Fruit fly (Drosophila melanogaster) whole organism, embryonic: ENCODE results near the gene CG2533.

Source experiments
- ATbp ChIP-seq: fragments of 200-800 bp; sonication (Bioruptor generic); optimal IDR thresholded peaks from 2 replicates; lab custom pipeline; 2017; ENCODE audit warnings: missing biosample characterization, mild to moderate bottlenecking, missing genetic modification characterization, missing genetic modification reagents
- Adf1 ChIP-seq: fragments of 200-800 bp; sonication (Bioruptor generic); IDR thresholded peaks from 2 replicates; pipeline ENCODE4 v1.3.6; 2022; ENCODE audit warnings: missing biosample characterization, missing genetic modification characterization
- Atf3 ChIP-seq: fragments of 200-800 bp; sonication (Bioruptor generic); optimal IDR thresholded peaks from 3 replicates; lab custom pipeline; 2016; ENCODE audit warnings: missing biosample characterization, missing genetic modification characterization
- BEAF-32 ChIP-seq: fragments of 200-800 bp; sonication (Bioruptor generic); optimal IDR thresholded peaks from 3 replicates; lab custom pipeline; 2017; ENCODE audit warnings: missing biosample characterization, missing genetic modification characterization, mild to moderate bottlenecking, moderate library complexity, missing genetic modification reagents
- CG10565 ChIP-seq: fragments of 200-800 bp; sonication (Bioruptor generic); optimal IDR thresholded peaks from 3 replicates; lab custom pipeline; 2016; ENCODE audit warnings: missing biosample characterization, mild to moderate bottlenecking, missing genetic modification characterization
- CG13296 ChIP-seq: fragments of 200-800 bp; sonication (Bioruptor generic); optimal IDR thresholded peaks from 3 replicates; lab custom pipeline; 2018; ENCODE audit warnings: missing biosample characterization, mild to moderate bottlenecking, missing genetic modification characterization
- CG13775 ChIP-seq: fragments of 200-800 bp; sonication (Bioruptor generic); optimal IDR thresholded peaks from 3 replicates; lab custom pipeline; 2017; ENCODE audit warnings: missing biosample characterization, mild to moderate bottlenecking, missing genetic modification characterization
- CG13894 ChIP-seq: fragments of 200-800 bp; sonication (Bioruptor generic); optimal IDR thresholded peaks from 3 replicates; lab custom pipeline; 2018; ENCODE audit warnings: missing biosample characterization, mild to moderate bottlenecking, missing genetic modification characterization, moderate library complexity
- CG14050 ChIP-seq: fragments of 200-800 bp; sonication (Bioruptor generic); IDR thresholded peaks from 3 replicates; pipeline ENCODE4 v1.3.6; 2022; ENCODE audit warnings: missing biosample characterization, missing genetic modification characterization
- CG14860 ChIP-seq: fragments of 200-800 bp; sonication (Bioruptor generic); IDR thresholded peaks from 3 replicates; pipeline ENCODE4 v1.3.6; 2022; ENCODE audit warnings: missing biosample characterization, missing genetic modification characterization; ENCODE audit not compliant: partially characterized antibody
- CG15479 ChIP-seq: fragments of 200-800 bp; sonication (Bioruptor generic); optimal IDR thresholded peaks from 3 replicates; lab custom pipeline; 2019; ENCODE audit warnings: missing biosample characterization, mild to moderate bottlenecking, missing genetic modification characterization, moderate library complexity
- CG1602 ChIP-seq: fragments of 200-800 bp; sonication (Bioruptor generic); optimal IDR thresholded peaks from 3 replicates; lab custom pipeline; 2016; ENCODE audit warnings: missing biosample characterization, missing genetic modification characterization
- CG1603 ChIP-seq: fragments of 200-800 bp; sonication (Bioruptor generic); optimal IDR thresholded peaks from 2 replicates; lab custom pipeline; 2019; ENCODE audit warnings: missing biosample characterization, mild to moderate bottlenecking, missing genetic modification characterization, moderate library complexity
- CG16813 ChIP-seq: fragments of 200-800 bp; sonication (Bioruptor generic); IDR thresholded peaks from 3 replicates; pipeline ENCODE4 v1.3.6; 2022; ENCODE audit warnings: missing biosample characterization, missing genetic modification characterization; ENCODE audit not compliant: partially characterized antibody
- CG2116 ChIP-seq: fragments of 200-800 bp; sonication (Bioruptor generic); optimal IDR thresholded peaks from 3 replicates; lab custom pipeline; 2018; ENCODE audit warnings: missing biosample characterization, mild to moderate bottlenecking, missing genetic modification characterization
- CG6654 ChIP-seq: fragments of 200-800 bp; sonication (Bioruptor generic); optimal IDR thresholded peaks from 2 replicates; lab custom pipeline; 2017; ENCODE audit warnings: missing biosample characterization, mild to moderate bottlenecking, missing genetic modification characterization
- CG6765 ChIP-seq: fragments of 200-800 bp; sonication (Bioruptor generic); optimal IDR thresholded peaks from 3 replicates; lab custom pipeline; 2017; ENCODE audit warnings: missing biosample characterization, mild to moderate bottlenecking, missing genetic modification characterization
- CG6791 ChIP-seq: fragments of 200-800 bp; sonication (Bioruptor generic); IDR thresholded peaks from 3 replicates; pipeline ENCODE4 v1.3.6; 2022; ENCODE audit warnings: missing biosample characterization, missing genetic modification characterization; ENCODE audit not compliant: partially characterized antibody
- CG8290 ChIP-seq, 3 experiments: fragments of 200-800 bp; sonication (Bioruptor generic); optimal IDR thresholded peaks; 2 replicates each; lab custom pipeline; 2016 to 2019; ENCODE audit warnings: missing biosample characterization in 3 of 3, missing genetic modification characterization in 3 of 3, mild to moderate bottlenecking in 2 of 3, moderate library complexity in 1 of 3
- CG9817 ChIP-seq: fragments of 200-800 bp; sonication (Bioruptor generic); optimal IDR thresholded peaks from 2 replicates; lab custom pipeline; 2018; ENCODE audit warnings: missing biosample characterization, mild to moderate bottlenecking, missing genetic modification characterization, moderate library complexity
- CHES-1-like ChIP-seq: fragments of 200-800 bp; sonication (Bioruptor generic); optimal IDR thresholded peaks from 2 replicates; lab custom pipeline; 2016; ENCODE audit warnings: missing biosample characterization, missing genetic modification characterization
- CTCF ChIP-seq: fragments of 200-800 bp; sonication (Bioruptor generic); optimal IDR thresholded peaks from 2 replicates; lab custom pipeline; 2017; ENCODE audit warnings: missing biosample characterization, mild to moderate bottlenecking, missing genetic modification characterization, moderate library complexity
- Dek ChIP-seq: fragments of 200-800 bp; sonication (Bioruptor generic); optimal IDR thresholded peaks from 3 replicates; lab custom pipeline; 2019; ENCODE audit warnings: missing biosample characterization, mild to moderate bottlenecking, missing genetic modification characterization, moderate library complexity
- HLH4C ChIP-seq: fragments of 200-800 bp; sonication (Bioruptor generic); IDR thresholded peaks from 3 replicates; pipeline ENCODE4 v1.3.6; 2022; ENCODE audit warnings: missing biosample characterization, missing genetic modification characterization; ENCODE audit not compliant: partially characterized antibody
- HmgD ChIP-seq: fragments of 200-800 bp; sonication (Bioruptor generic); optimal IDR thresholded peaks from 3 replicates; lab custom pipeline; 2016; ENCODE audit warnings: missing biosample characterization, missing genetic modification characterization
- Hr51 ChIP-seq, 2 experiments: fragments of 200-800 bp; sonication (Bioruptor generic); optimal IDR thresholded peaks; 2 replicates in 1 of 2; 3 replicates in 1 of 2; lab custom pipeline; 2016 to 2018; ENCODE audit warnings: missing biosample characterization in 2 of 2, missing genetic modification characterization in 2 of 2, mild to moderate bottlenecking in 1 of 2, moderate library complexity in 1 of 2
- Mes4 ChIP-seq: fragments of 200-800 bp; sonication (Bioruptor generic); optimal IDR thresholded peaks from 2 replicates; lab custom pipeline; 2016; ENCODE audit warnings: missing biosample characterization, missing genetic modification characterization
- PHDP ChIP-seq: fragments of 200-800 bp; sonication (Bioruptor generic); optimal IDR thresholded peaks from 3 replicates; lab custom pipeline; 2018; ENCODE audit warnings: missing biosample characterization, mild to moderate bottlenecking, missing genetic modification characterization, moderate library complexity
- Pdp1 ChIP-seq, 2 experiments: fragments of 200-800 bp; sonication (Bioruptor generic); optimal IDR thresholded peaks; 3 replicates each; lab custom pipeline; 2016; ENCODE audit warnings: missing biosample characterization in 2 of 2, missing genetic modification characterization in 2 of 2, mild to moderate bottlenecking in 1 of 2, moderate library complexity in 1 of 2
- Sox102F ChIP-seq: fragments of 200-800 bp; sonication (Bioruptor generic); optimal IDR thresholded peaks from 2 replicates; lab custom pipeline; 2018; ENCODE audit warnings: missing biosample characterization, mild to moderate bottlenecking, missing genetic modification characterization, moderate library complexity
- Stat92E ChIP-seq, 3 experiments: fragments of >200 bp in 2 of 3; fragments of 200-800 bp in 1 of 3; sonication (Bioruptor generic) in 1 of 3; optimal IDR thresholded peaks; 2 replicates each; lab custom pipeline; 2017 to 2019; ENCODE audit warnings: missing biosample characterization in 3 of 3, missing genetic modification characterization in 3 of 3, mild to moderate bottlenecking in 1 of 3, moderate library complexity in 1 of 3
- Trl ChIP-seq, 3 experiments: fragments of >200 bp in 2 of 3; fragments of 200-800 bp in 1 of 3; sonication (Bioruptor generic) in 1 of 3; optimal IDR thresholded peaks; 2 replicates in 1 of 3; 3 replicates in 2 of 3; lab custom pipeline; 2016 to 2017; ENCODE audit warnings: missing biosample characterization in 1 of 3, missing genetic modification characterization in 1 of 3
- Vsx1 ChIP-seq: fragments of 200-800 bp; sonication (Bioruptor generic); optimal IDR thresholded peaks from 2 replicates; lab custom pipeline; 2017; ENCODE audit warnings: missing biosample characterization, mild to moderate bottlenecking, missing genetic modification characterization, missing genetic modification reagents
- ash1 ChIP-seq: fragments of 200-800 bp; sonication (Bioruptor generic); optimal IDR thresholded peaks from 2 replicates; lab custom pipeline; 2018; ENCODE audit warnings: missing biosample characterization, mild to moderate bottlenecking, missing genetic modification characterization
- dati ChIP-seq: fragments of 200-800 bp; sonication (Bioruptor generic); IDR thresholded peaks from 2 replicates; pipeline ENCODE4 v1.3.6; 2022; ENCODE audit warnings: missing biosample characterization, missing genetic modification characterization
- en ChIP-seq: fragments of 200-800 bp; sonication (Bioruptor generic); optimal IDR thresholded peaks from 2 replicates; lab custom pipeline; 2016; ENCODE audit warnings: missing biosample characterization, missing genetic modification characterization
- fd3F ChIP-seq: fragments of 200-800 bp; sonication (Bioruptor generic); optimal IDR thresholded peaks from 2 replicates; lab custom pipeline; 2018; ENCODE audit warnings: missing biosample characterization, mild to moderate bottlenecking, missing genetic modification characterization, moderate library complexity
- fu2 ChIP-seq: fragments of 200-800 bp; sonication (Bioruptor generic); optimal IDR thresholded peaks from 2 replicates; lab custom pipeline; 2016; ENCODE audit warnings: missing biosample characterization, missing genetic modification characterization
- gcm ChIP-seq: fragments of 200-800 bp; sonication (Bioruptor generic); optimal IDR thresholded peaks from 2 replicates; lab custom pipeline; 2019; ENCODE audit warnings: missing biosample characterization, mild to moderate bottlenecking, missing genetic modification characterization, moderate library complexity
- gfzf ChIP-seq: fragments of 200-800 bp; sonication (Bioruptor generic); optimal IDR thresholded peaks from 2 replicates; lab custom pipeline; 2016; ENCODE audit warnings: missing biosample characterization, mild to moderate bottlenecking, missing genetic modification characterization, moderate library complexity
- gt ChIP-seq: fragments of 200-800 bp; sonication (Bioruptor generic); IDR thresholded peaks from 2 replicates; pipeline ENCODE4 v1.3.6; 2022; ENCODE audit warnings: missing biosample characterization, missing genetic modification characterization
- insv ChIP-seq, 2 experiments: fragments of 200-800 bp; sonication (Bioruptor generic); optimal IDR thresholded peaks; 3 replicates each; lab custom pipeline; 2016 to 2018; ENCODE audit warnings: missing biosample characterization in 2 of 2, missing genetic modification characterization in 2 of 2
- klu ChIP-seq: fragments of 200-800 bp; sonication (Bioruptor generic); IDR thresholded peaks from 2 replicates; pipeline ENCODE4 v1.3.6; 2022; ENCODE audit warnings: missing biosample characterization, missing genetic modification characterization
- lbe ChIP-seq: fragments of 200-800 bp; sonication (Bioruptor generic); optimal IDR thresholded peaks from 2 replicates; lab custom pipeline; 2016; ENCODE audit warnings: missing biosample characterization, mild to moderate bottlenecking, missing genetic modification characterization
- nerfin-1 ChIP-seq: fragments of 200-800 bp; sonication (Bioruptor generic); optimal IDR thresholded peaks from 3 replicates; lab custom pipeline; 2019; ENCODE audit warnings: missing biosample characterization, mild to moderate bottlenecking, missing genetic modification characterization, moderate library complexity
- nerfin-2 ChIP-seq: fragments of 200-800 bp; sonication (Bioruptor generic); IDR thresholded peaks from 2 replicates; pipeline ENCODE4 v1.3.6; 2022; ENCODE audit warnings: missing biosample characterization, missing genetic modification characterization; ENCODE audit not compliant: partially characterized antibody
- sisA ChIP-seq: fragments of 200-800 bp; sonication (Bioruptor generic); IDR thresholded peaks from 2 replicates; pipeline ENCODE4 v1.3.6; 2022; ENCODE audit warnings: missing biosample characterization, missing genetic modification characterization
- slp2 ChIP-seq: fragments of 200-800 bp; sonication (Bioruptor generic); optimal IDR thresholded peaks from 2 replicates; lab custom pipeline; 2016; ENCODE audit warnings: missing biosample characterization, missing genetic modification characterization
- wor ChIP-seq: fragments of 200-800 bp; sonication (Bioruptor generic); IDR thresholded peaks from 2 replicates; pipeline ENCODE4 v1.3.6; 2022; ENCODE audit warnings: missing biosample characterization, missing genetic modification characterization

CG2533 gene

DNA sequence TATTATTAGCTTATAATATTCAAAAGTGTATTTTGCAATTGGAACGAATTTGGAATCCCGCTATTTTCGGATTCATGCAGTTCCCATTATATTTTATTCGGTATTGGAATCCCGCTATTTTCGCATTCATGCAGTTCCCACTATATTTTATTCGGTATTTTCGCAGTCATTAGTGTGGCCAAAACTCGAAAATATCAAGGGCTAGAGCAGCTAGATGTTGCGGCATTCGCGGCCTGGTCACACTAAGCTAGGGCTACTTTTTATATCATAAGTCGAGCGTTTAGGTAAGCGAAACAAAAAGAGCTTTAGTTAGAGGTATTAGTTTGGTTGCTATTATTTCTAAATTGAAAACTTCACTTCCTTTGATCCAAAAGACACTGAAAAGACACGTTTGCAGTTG is 25.2 kb downstream of the CG2533 start (continued):
- peak; percentile 65 for TF ChIP-seq CG1603 (tag; lab: Kevin White, UChicago)
- TF ChIP-seq klu (GFP tag; lab: Robert Waterston, UW) = no peak
- no peak for TF ChIP-seq lbe (GFP tag; lab: Kevin White, UChicago)
- TF ChIP-seq wor (GFP tag; lab: Robert Waterston, UW) = no peak
- peak in 1 of 2 experiments; percentile 58 for TF ChIP-seq Pdp1 (GFP tag; optimal IDR thresholded peaks at IDR 0.05; lab: Kevin White, UChicago)
- TF ChIP-seq Atf3 = no peak
- no peak for TF ChIP-seq CG15479 (GFP tag; lab: Kevin White, UChicago)
- 0 out of 3 replicates have a peak, but pooled peaks have one; percentile 25 for TF ChIP-seq CG14860
- TF ChIP-seq Trl (optimal IDR thresholded peaks at IDR 0.05; lab: Kevin White, UChicago) = no peak
- TF ChIP-seq Trl (GFP tag; optimal IDR thresholded peaks at IDR 0.05; lab: Kevin White, UChicago) = no peak
- no peak for TF ChIP-seq CG13775
- TF ChIP-seq BEAF-32 (GFP tag; lab: Kevin White, UChicago) = peak; percentile 44
- peak; percentile 89 for TF ChIP-seq gfzf (GFP tag; lab: Kevin White, UChicago)
- no peak for TF ChIP-seq ATbp (GFP tag; lab: Kevin White, UChicago)
- no peak for TF ChIP-seq gt (GFP tag; lab: Robert Waterston, UW)
- no peak for TF ChIP-seq ash1 (GFP tag; lab: Kevin White, UChicago)
- TF ChIP-seq CG14050 (GFP tag; lab: Robert Waterston, UW) = no peak
- TF ChIP-seq HmgD (GFP tag; lab: Kevin White, UChicago) = no peak
- no peak for TF ChIP-seq nerfin-2 (GFP tag; lab: Robert Waterston, UW)
- no peak for TF ChIP-seq CG13296 (GFP tag; lab: Kevin White, UChicago)
- peak; percentile 96 for TF ChIP-seq CG8290 (GFP tag; optimal IDR thresholded peaks at IDR 0.05; lab: Kevin White, UChicago)
- peak; percentile 86 to 91 for TF ChIP-seq CG8290 (tag; optimal IDR thresholded peaks at IDR 0.05; lab: Kevin White, UChicago)
- no peak for TF ChIP-seq Vsx1 (GFP tag; lab: Kevin White, UChicago)
- TF ChIP-seq Sox102F (GFP tag; lab: Kevin White, UChicago) = no peak
- TF ChIP-seq CTCF (GFP tag; lab: Kevin White, UChicago) = peak; percentile 7
- TF ChIP-seq CG9817 (tag; lab: Kevin White, UChicago) = no peak
- TF ChIP-seq nerfin-1 (tag; lab: Kevin White, UChicago) = peak; percentile 87
- TF ChIP-seq CG2116 (GFP tag; lab: Kevin White, UChicago) = no peak
- TF ChIP-seq Dek = no peak
- no peak for TF ChIP-seq CG1602 (GFP tag; lab: Kevin White, UChicago)
- TF ChIP-seq en (GFP tag; lab: Kevin White, UChicago) = no peak
- TF ChIP-seq PHDP (tag; lab: Kevin White, UChicago) = no peak
- no peak for TF ChIP-seq Adf1 (GFP tag; lab: Robert Waterston, UW)
- no peak for TF ChIP-seq CHES-1-like
- peak; percentile 46 for TF ChIP-seq CG13894 (tag; lab: Kevin White, UChicago)
- TF ChIP-seq Hr51 (GFP tag; optimal IDR thresholded peaks at IDR 0.05; lab: Kevin White, UChicago) = no peak
- no peak for TF ChIP-seq sisA
- TF ChIP-seq CG10565 = no peak
- TF ChIP-seq CG6654 = no peak
- no peak for TF ChIP-seq Stat92E (GFP tag; optimal IDR thresholded peaks at IDR 0.05; lab: Kevin White, UChicago)
- no peak for TF ChIP-seq gcm
- no peak for TF ChIP-seq Mes4
- no peak for TF ChIP-seq HLH4C (GFP tag; lab: Robert Waterston, UW)
- peak; percentile 69 for TF ChIP-seq CG6791 (GFP tag; lab: Robert Waterston, UW)
- TF ChIP-seq dati = no peak
- TF ChIP-seq slp2 (GFP tag; lab: Kevin White, UChicago) = no peak
- peak; percentile 45; the same call in 1 of the 3 replicates for TF ChIP-seq CG16813
- TF ChIP-seq CG6765 = no peak
- no peak for TF ChIP-seq fu2
- TF ChIP-seq insv (GFP tag; optimal IDR thresholded peaks at IDR 0.05; lab: Kevin White, UChicago) = no peak
- TF ChIP-seq fd3F (GFP tag; lab: Kevin White, UChicago) = no peak
